Fruit fly (Drosophila melanogaster) whole organism: ENCODE measurements around the gene Sld5.

Source experiments
- CG8478 ChIP-seq: fragments of >200 bp; optimal IDR thresholded peaks from 2 replicates; lab custom pipeline; 2018; ENCODE audit warnings: inconsistent platforms
- pan ChIP-seq: fragments of >200 bp; optimal IDR thresholded peaks from 2 replicates; lab custom pipeline; 2017
- psq ChIP-seq: fragments of >200 bp; optimal IDR thresholded peaks from 2 replicates; lab custom pipeline; 2017
- usp ChIP-seq: fragments of >200 bp; optimal IDR thresholded peaks from 2 replicates; lab custom pipeline; 2017; ENCODE audit warnings: missing biosample characterization, missing genetic modification characterization, mixed read lengths

DNA sequence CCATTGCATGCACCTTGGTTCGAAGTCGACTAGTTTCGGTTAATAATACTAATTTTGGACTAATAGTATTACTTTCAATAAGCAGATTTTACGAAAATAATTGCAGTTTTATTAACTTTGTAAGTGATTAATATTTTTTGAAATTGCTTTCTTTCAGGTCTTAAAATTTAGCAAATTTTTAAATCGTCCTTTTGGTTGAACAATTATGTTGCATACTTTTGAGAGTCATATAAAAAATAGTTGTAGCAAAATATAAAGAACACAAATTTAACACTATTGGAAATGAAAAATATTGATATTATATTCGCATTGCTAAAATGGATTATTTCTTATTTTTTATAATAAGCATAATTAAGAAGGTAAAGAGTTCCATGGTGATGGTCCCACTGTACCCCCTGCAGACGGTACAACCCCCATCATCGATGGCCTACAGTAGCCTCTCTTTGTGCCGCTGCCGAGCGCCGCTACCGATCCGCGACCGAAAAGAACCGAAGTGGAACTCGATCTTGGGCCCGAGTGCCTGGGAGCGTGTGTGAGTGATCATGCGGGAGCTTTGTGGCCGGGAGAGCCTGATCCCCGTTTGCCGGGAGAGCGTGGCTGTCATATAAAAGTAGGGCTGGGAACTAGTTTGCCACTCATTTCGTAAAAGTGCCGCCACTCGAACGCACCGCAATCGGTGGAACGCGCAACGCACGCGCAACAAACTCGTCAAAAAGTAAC is 35.0 kb downstream of the Sld5 start:
- TF ChIP-seq CG8478 (no peak), usp (GFP tag; lab: Kevin White, UChicago) (no peak), pan (no peak), psq (lab: Kevin White, UChicago) (no peak)
